Fruit fly (Drosophila melanogaster) whole organism, embryonic: ENCODE results near the gene CG1998.
A peak's percentile ranks its signal among the peaks of the same experiment; 100 is the strongest.

ENCODE experiments used
- Adf1 ChIP-seq: fragments of 200-800 bp; sonication (Bioruptor generic); IDR thresholded peaks from 2 replicates; pipeline ENCODE4 v1.3.6; 2022; ENCODE audit warnings: missing biosample characterization, missing genetic modification characterization
- CG11456 ChIP-seq: fragments of 200-800 bp; sonication (Bioruptor generic); IDR thresholded peaks from 3 replicates; pipeline ENCODE4 v1.3.6; 2022; ENCODE audit warnings: missing biosample characterization, missing genetic modification characterization
- CG11504 ChIP-seq: fragments of 200-800 bp; sonication (Bioruptor generic); optimal IDR thresholded peaks from 3 replicates; lab custom pipeline; 2019; ENCODE audit warnings: missing biosample characterization, mild to moderate bottlenecking, missing genetic modification characterization, moderate library complexity
- CG11695 ChIP-seq: fragments of 200-800 bp; sonication (Bioruptor generic); IDR thresholded peaks from 3 replicates; pipeline ENCODE4 v1.3.6; 2022; ENCODE audit warnings: missing biosample characterization, missing genetic modification characterization
- CG11696 ChIP-seq: fragments of 200-800 bp; sonication (Bioruptor generic); IDR thresholded peaks from 2 replicates; pipeline ENCODE4 v1.3.6; 2022; ENCODE audit warnings: missing biosample characterization, missing genetic modification characterization
- CG12155 ChIP-seq: fragments of 200-800 bp; sonication (Bioruptor generic); optimal IDR thresholded peaks from 3 replicates; lab custom pipeline; 2016; ENCODE audit warnings: missing biosample characterization, missing genetic modification characterization
- CG12942 ChIP-seq: fragments of 200-800 bp; sonication (Bioruptor generic); optimal IDR thresholded peaks from 3 replicates; lab custom pipeline; 2016; ENCODE audit warnings: missing biosample characterization, missing genetic modification characterization
- CG13624 ChIP-seq: fragments of 200-800 bp; sonication (Bioruptor generic); optimal IDR thresholded peaks from 2 replicates; lab custom pipeline; 2016; ENCODE audit warnings: missing biosample characterization, missing genetic modification characterization
- CG14441 ChIP-seq: fragments of 200-800 bp; sonication (Bioruptor generic); IDR thresholded peaks from 2 replicates; pipeline ENCODE4 v1.3.6; 2022; ENCODE audit warnings: missing biosample characterization, missing genetic modification characterization
- CG15269 ChIP-seq: fragments of 200-800 bp; sonication (Bioruptor generic); optimal IDR thresholded peaks from 2 replicates; lab custom pipeline; 2018; ENCODE audit warnings: missing biosample characterization, mild to moderate bottlenecking, missing genetic modification characterization, moderate library complexity
- CG15696 ChIP-seq: fragments of 200-800 bp; sonication (Bioruptor generic); optimal IDR thresholded peaks from 2 replicates; lab custom pipeline; 2019; ENCODE audit warnings: missing biosample characterization, mild to moderate bottlenecking, missing genetic modification characterization, moderate library complexity
- CG18599 ChIP-seq: fragments of 200-800 bp; sonication (Bioruptor generic); optimal IDR thresholded peaks from 3 replicates; lab custom pipeline; 2017; ENCODE audit warnings: missing biosample characterization, missing genetic modification characterization, mild to moderate bottlenecking, moderate library complexity, missing genetic modification reagents
- CG30403 ChIP-seq: fragments of 200-800 bp; sonication (Bioruptor generic); optimal IDR thresholded peaks from 3 replicates; lab custom pipeline; 2016; ENCODE audit warnings: missing biosample characterization, missing genetic modification characterization
- CG31441 ChIP-seq: fragments of 200-800 bp; sonication (Bioruptor generic); IDR thresholded peaks from 2 replicates; pipeline ENCODE4 v1.3.6; 2022; ENCODE audit warnings: missing biosample characterization, missing genetic modification characterization
- CG32772 ChIP-seq: fragments of 200-800 bp; sonication (Bioruptor generic); IDR thresholded peaks from 2 replicates; pipeline ENCODE4 v1.3.6; 2022; ENCODE audit warnings: missing biosample characterization, missing genetic modification characterization
- CG33213 ChIP-seq: fragments of 200-800 bp; sonication (Bioruptor generic); optimal IDR thresholded peaks from 3 replicates; lab custom pipeline; 2016; ENCODE audit warnings: missing biosample characterization, missing genetic modification characterization
- CG34376 ChIP-seq: fragments of 200-800 bp; sonication (Bioruptor generic); optimal IDR thresholded peaks from 2 replicates; lab custom pipeline; 2018; ENCODE audit warnings: missing biosample characterization, mild to moderate bottlenecking, missing genetic modification characterization
- CG34422 ChIP-seq: fragments of 200-800 bp; sonication (Bioruptor generic); IDR thresholded peaks from 3 replicates; pipeline ENCODE4 v1.3.6; 2022; ENCODE audit warnings: missing biosample characterization, missing genetic modification characterization
- CG4424 ChIP-seq: fragments of 200-800 bp; sonication (Bioruptor generic); optimal IDR thresholded peaks from 3 replicates; lab custom pipeline; 2016; ENCODE audit warnings: missing biosample characterization, missing genetic modification characterization
- CG4730 ChIP-seq: fragments of 200-800 bp; sonication (Bioruptor generic); IDR thresholded peaks from 2 replicates; pipeline ENCODE4 v1.3.6; 2022; ENCODE audit warnings: missing biosample characterization, missing genetic modification characterization
- CG7839 ChIP-seq: fragments of 200-800 bp; sonication (Bioruptor generic); optimal IDR thresholded peaks from 3 replicates; lab custom pipeline; 2018; ENCODE audit warnings: missing biosample characterization, mild to moderate bottlenecking, missing genetic modification characterization, moderate library complexity
- CG8924 ChIP-seq: fragments of 200-800 bp; optimal IDR thresholded peaks from 3 replicates; lab custom pipeline; 2019; ENCODE audit warnings: missing biosample characterization, mild to moderate bottlenecking, missing genetic modification characterization, moderate library complexity
- Dek ChIP-seq: fragments of 200-800 bp; sonication (Bioruptor generic); optimal IDR thresholded peaks from 3 replicates; lab custom pipeline; 2019; ENCODE audit warnings: missing biosample characterization, mild to moderate bottlenecking, missing genetic modification characterization, moderate library complexity
- HmgZ ChIP-seq: fragments of 200-800 bp; sonication (Bioruptor generic); optimal IDR thresholded peaks from 2 replicates; lab custom pipeline; 2018; ENCODE audit warnings: missing biosample characterization, mild to moderate bottlenecking, missing genetic modification characterization
- Lpt ChIP-seq: fragments of >200 bp; optimal IDR thresholded peaks from 2 replicates; lab custom pipeline; 2018; ENCODE audit warnings: missing biosample characterization, missing genetic modification characterization
- MBD-R2 ChIP-seq: fragments of 200-800 bp; sonication (Bioruptor generic); IDR thresholded peaks from 2 replicates; pipeline ENCODE4 v1.3.6; 2022; ENCODE audit warnings: missing biosample characterization, missing genetic modification characterization
- Neu2 ChIP-seq: fragments of 200-800 bp; sonication (Bioruptor generic); optimal IDR thresholded peaks from 3 replicates; lab custom pipeline; 2016; ENCODE audit warnings: missing biosample characterization, missing genetic modification characterization, borderline replicate concordance
- Nf-YB ChIP-seq: fragments of 200-800 bp; sonication (Bioruptor generic); optimal IDR thresholded peaks from 3 replicates; lab custom pipeline; 2019; ENCODE audit warnings: missing biosample characterization, mild to moderate bottlenecking, missing genetic modification characterization, moderate library complexity
- Trl ChIP-seq, 3 experiments: fragments of >200 bp in 2 of 3; fragments of 200-800 bp in 1 of 3; sonication (Bioruptor generic) in 1 of 3; optimal IDR thresholded peaks; 2 replicates in 1 of 3; 3 replicates in 2 of 3; lab custom pipeline; 2016 to 2017; ENCODE audit warnings: missing biosample characterization in 1 of 3, missing genetic modification characterization in 1 of 3
- Usf ChIP-seq: fragments of 200-800 bp; sonication (Bioruptor generic); optimal IDR thresholded peaks from 2 replicates; lab custom pipeline; 2017; ENCODE audit warnings: missing genotype, missing biosample characterization, missing genetic modification characterization
- al ChIP-seq: fragments of 200-800 bp; sonication (Bioruptor generic); IDR thresholded peaks from 2 replicates; pipeline ENCODE4 v1.3.6; 2022; ENCODE audit warnings: missing biosample characterization, missing genetic modification characterization
- ara ChIP-seq: fragments of 200-800 bp; sonication (Bioruptor generic); IDR thresholded peaks from 2 replicates; pipeline ENCODE4 v1.3.6; 2022; ENCODE audit warnings: missing biosample characterization, missing genetic modification characterization
- croc ChIP-seq: fragments of 200-800 bp; sonication (Bioruptor generic); conservative IDR thresholded peaks from 3 replicates; pipeline ENCODE4 v1.3.6; 2022; ENCODE audit warnings: missing biosample characterization, missing genetic modification characterization
- dmrt99B ChIP-seq: fragments of 200-800 bp; sonication (Bioruptor generic); optimal IDR thresholded peaks from 2 replicates; lab custom pipeline; 2018; ENCODE audit warnings: missing biosample characterization, mild to moderate bottlenecking, missing genetic modification characterization, moderate library complexity
- hkb ChIP-seq, 2 experiments: fragments of 200-800 bp in 1 of 2; fragments of >200 bp in 1 of 2; sonication (Bioruptor generic) in 1 of 2; IDR thresholded peaks in 1 of 2; optimal IDR thresholded peaks in 1 of 2; 2 replicates each; pipeline versions ENCODE4 v1.3.6 to Lab custom; 2017 to 2022; ENCODE audit warnings: missing biosample characterization in 1 of 2, missing genetic modification characterization in 1 of 2
- lbe ChIP-seq: fragments of 200-800 bp; sonication (Bioruptor generic); optimal IDR thresholded peaks from 2 replicates; lab custom pipeline; 2016; ENCODE audit warnings: missing biosample characterization, mild to moderate bottlenecking, missing genetic modification characterization
- lilli ChIP-seq: fragments of 200-800 bp; sonication (Bioruptor generic); optimal IDR thresholded peaks from 3 replicates; lab custom pipeline; 2016; ENCODE audit warnings: missing biosample characterization, missing genetic modification characterization
- lola ChIP-seq, 3 experiments: fragments of >200 bp in 2 of 3; fragments of 200-800 bp in 1 of 3; sonication (Bioruptor generic) in 1 of 3; optimal IDR thresholded peaks; 2 replicates each; lab custom pipeline; 2017 to 2019; ENCODE audit warnings: missing biosample characterization in 3 of 3, missing genetic modification characterization in 3 of 3, mild to moderate bottlenecking in 1 of 3, moderate library complexity in 1 of 3
- nmo ChIP-seq: fragments of 200-800 bp; sonication (Bioruptor generic); optimal IDR thresholded peaks from 2 replicates; lab custom pipeline; 2018; ENCODE audit warnings: missing biosample characterization, mild to moderate bottlenecking, missing genetic modification characterization, moderate library complexity
- nom ChIP-seq: fragments of 200-800 bp; sonication (Bioruptor generic); optimal IDR thresholded peaks from 2 replicates; lab custom pipeline; 2017; ENCODE audit warnings: missing biosample characterization, missing genetic modification characterization, mild to moderate bottlenecking, moderate library complexity, missing genetic modification reagents
- phol ChIP-seq: fragments of 200-800 bp; sonication (Bioruptor generic); optimal IDR thresholded peaks from 3 replicates; lab custom pipeline; 2018; ENCODE audit warnings: missing biosample characterization, mild to moderate bottlenecking, missing genetic modification characterization, moderate library complexity
- pnt ChIP-seq: fragments of 200-800 bp; sonication (Bioruptor generic); optimal IDR thresholded peaks from 3 replicates; lab custom pipeline; 2016; ENCODE audit warnings: missing biosample characterization, missing genetic modification characterization
- prd ChIP-seq, 3 experiments: fragments of >200 bp in 2 of 3; fragments of 200-800 bp in 1 of 3; sonication (Bioruptor generic) in 1 of 3; optimal IDR thresholded peaks in 2 of 3; IDR thresholded peaks in 1 of 3; 2 replicates in 2 of 3; 3 replicates in 1 of 3; pipeline versions ENCODE4 v1.3.6 to Lab custom; 2017 to 2022; ENCODE audit warnings: missing biosample characterization in 1 of 3, missing genetic modification characterization in 1 of 3
- rib ChIP-seq: fragments of 200-800 bp; sonication (Bioruptor generic); IDR thresholded peaks from 2 replicates; pipeline ENCODE4 v1.3.6; 2022; ENCODE audit warnings: missing biosample characterization, missing genetic modification characterization
- sd ChIP-seq: fragments of 200-800 bp; sonication (Bioruptor generic); optimal IDR thresholded peaks from 3 replicates; lab custom pipeline; 2018; ENCODE audit warnings: missing biosample characterization, mild to moderate bottlenecking, missing genetic modification characterization, moderate library complexity
- tap ChIP-seq: fragments of 200-800 bp; optimal IDR thresholded peaks from 3 replicates; lab custom pipeline; 2019; ENCODE audit warnings: missing biosample characterization, mild to moderate bottlenecking, missing genetic modification characterization, moderate library complexity
- toy ChIP-seq: fragments of 200-800 bp; sonication (Bioruptor generic); IDR thresholded peaks from 2 replicates; pipeline ENCODE4 v1.3.6; 2022; ENCODE audit warnings: missing biosample characterization, missing genetic modification characterization

Gene CG1998

dm6 chrX:13390465-13391173 lies 22.3 kb downstream of the CG1998 start:
- TF ChIP-seq CG4730 (GFP tag; lab: Robert Waterston, UW) (peak; percentile 33; the same call in 1 of the 2 replicates), lola (GFP tag; optimal IDR thresholded peaks at IDR 0.05; lab: Kevin White, UChicago) (no peak), CG12942 (GFP tag; lab: Kevin White, UChicago) (peak; percentile 13), pnt (GFP tag; lab: Kevin White, UChicago) (no peak), CG30403 (GFP tag; lab: Kevin White, UChicago) (peak; percentile 47), CG14441 (GFP tag; lab: Robert Waterston, UW) (peak; percentile 72), Trl (optimal IDR thresholded peaks at IDR 0.05; lab: Kevin White, UChicago) (peak in 1 of 2 experiments; percentile 10), Trl (GFP tag; optimal IDR thresholded peaks at IDR 0.05; lab: Kevin White, UChicago) (no peak), ara (0 out of 2 replicates have a peak, but pooled peaks have one; percentile 11), CG18599 (GFP tag; lab: Kevin White, UChicago) (peak; percentile 87), Nf-YB (GFP tag; lab: Kevin White, UChicago) (peak; percentile 57), dmrt99B (peak; percentile 66), CG13624 (GFP tag; lab: Kevin White, UChicago) (no peak), CG11696 (GFP tag; lab: Robert Waterston, UW) (0 out of 2 replicates have a peak, but pooled peaks have one; percentile 45), CG31441 (GFP tag; lab: Robert Waterston, UW) (peak; percentile 58), CG11504 (tag; lab: Kevin White, UChicago) (peak; percentile 75), HmgZ (tag; lab: Kevin White, UChicago) (peak; percentile 42), CG7839 (peak; percentile 80), CG33213 (no peak), CG15269 (tag; lab: Kevin White, UChicago) (peak; percentile 85), sd (tag; lab: Kevin White, UChicago) (peak; percentile 22), CG34422 (GFP tag; lab: Robert Waterston, UW) (peak; percentile 59; the same call in 2 of the 3 replicates), CG11695 (peak; percentile 81; the same call in 2 of the 3 replicates), CG4424 (peak; percentile 2), lilli (GFP tag; lab: Kevin White, UChicago) (peak; percentile 16), Lpt (GFP tag; lab: Kevin White, UChicago) (no peak), nmo (GFP tag; lab: Kevin White, UChicago) (peak; percentile 43), CG11456 (GFP tag; lab: Robert Waterston, UW) (peak; percentile 55; the same call in 1 of the 3 replicates), Usf (GFP tag; lab: Kevin White, UChicago) (peak; percentile 9), nom (GFP tag; lab: Kevin White, UChicago) (peak; percentile 21), toy (GFP tag; lab: Robert Waterston, UW) (peak; percentile 62; the same call in 1 of the 2 replicates), Dek (peak; percentile 85), Neu2 (GFP tag; lab: Kevin White, UChicago) (no peak), phol (peak; percentile 33), hkb (optimal IDR thresholded peaks at IDR 0.05; lab: Kevin White, UChicago) (no peak), hkb (GFP tag; IDR thresholded peaks at IDR 0.05; lab: Robert Waterston, UW) (peak; percentile 80), CG32772 (GFP tag; lab: Robert Waterston, UW) (0 out of 2 replicates have a peak, but pooled peaks have one; percentile 34), CG8924 (tag; lab: Kevin White, UChicago) (peak; percentile 80), MBD-R2 (GFP tag; lab: Robert Waterston, UW) (peak; percentile 67; the same call in 1 of the 2 replicates), croc (GFP tag; lab: Robert Waterston, UW) (no peak), Adf1 (GFP tag; lab: Robert Waterston, UW) (peak; percentile 44), tap (tag; lab: Kevin White, UChicago) (peak; percentile 56), al (GFP tag; lab: Robert Waterston, UW) (peak; percentile 85), CG34376 (GFP tag; lab: Kevin White, UChicago) (no peak), CG15696 (tag; lab: Kevin White, UChicago) (peak; percentile 39), prd (optimal IDR thresholded peaks at IDR 0.05; lab: Kevin White, UChicago) (no peak), prd (GFP tag; IDR thresholded peaks at IDR 0.05; lab: Robert Waterston, UW) (peak; percentile 72; the same call in 2 of the 3 replicates), lbe (GFP tag; lab: Kevin White, UChicago) (peak; percentile 43), rib (peak; percentile 64; the same call in 1 of the 2 replicates), CG12155 (GFP tag; lab: Kevin White, UChicago) (peak; percentile 43)
